Fruit fly (Drosophila melanogaster) whole organism, embryonic: ENCODE data around the gene Lamtor4.

Source experiments
- Atf3 ChIP-seq: fragments of 200-800 bp; sonication (Bioruptor generic); optimal IDR thresholded peaks from 3 replicates; lab custom pipeline; 2016; ENCODE audit warnings: missing biosample characterization, missing genetic modification characterization
- BEAF-32 ChIP-seq: fragments of 200-800 bp; sonication (Bioruptor generic); optimal IDR thresholded peaks from 3 replicates; lab custom pipeline; 2017; ENCODE audit warnings: missing biosample characterization, missing genetic modification characterization, mild to moderate bottlenecking, moderate library complexity, missing genetic modification reagents
- Bgb ChIP-seq: fragments of 200-800 bp; sonication (Bioruptor generic); IDR thresholded peaks from 2 replicates; pipeline ENCODE4 v1.3.6; 2022; ENCODE audit warnings: missing biosample characterization, missing genetic modification characterization; ENCODE audit not compliant: partially characterized antibody
- CG12659 ChIP-seq: fragments of 200-800 bp; sonication (Bioruptor generic); optimal IDR thresholded peaks from 3 replicates; lab custom pipeline; 2017; ENCODE audit warnings: mild to moderate bottlenecking, missing biosample characterization, missing genetic modification reagents, missing genetic modification characterization
- CG13894 ChIP-seq: fragments of 200-800 bp; sonication (Bioruptor generic); optimal IDR thresholded peaks from 3 replicates; lab custom pipeline; 2018; ENCODE audit warnings: missing biosample characterization, mild to moderate bottlenecking, missing genetic modification characterization, moderate library complexity
- CG14710 ChIP-seq: fragments of 200-800 bp; sonication (Bioruptor generic); optimal IDR thresholded peaks from 3 replicates; lab custom pipeline; 2019; ENCODE audit warnings: missing biosample characterization, mild to moderate bottlenecking, missing genetic modification characterization, moderate library complexity
- CG1529 ChIP-seq: fragments of 200-800 bp; sonication (Bioruptor generic); optimal IDR thresholded peaks from 3 replicates; lab custom pipeline; 2018; ENCODE audit warnings: missing biosample characterization, missing genetic modification characterization
- CG17385 ChIP-seq: fragments of 200-800 bp; sonication (Bioruptor generic); optimal IDR thresholded peaks from 3 replicates; lab custom pipeline; 2018; ENCODE audit warnings: missing biosample characterization, mild to moderate bottlenecking, missing genetic modification characterization
- CG2129 ChIP-seq: fragments of 200-800 bp; sonication (Bioruptor generic); IDR thresholded peaks from 2 replicates; pipeline ENCODE4 v1.3.6; 2022; ENCODE audit warnings: missing biosample characterization, missing genetic modification characterization; ENCODE audit not compliant: partially characterized antibody
- CG2678 ChIP-seq: fragments of 200-800 bp; sonication (Bioruptor generic); optimal IDR thresholded peaks from 3 replicates; lab custom pipeline; 2019; ENCODE audit warnings: missing biosample characterization, mild to moderate bottlenecking, missing genetic modification characterization, moderate library complexity
- CG31224 ChIP-seq: fragments of 200-800 bp; sonication (Bioruptor generic); IDR thresholded peaks from 2 replicates; pipeline ENCODE4 v1.3.6; 2022; ENCODE audit warnings: missing biosample characterization, missing genetic modification characterization
- CG42726 ChIP-seq: fragments of 200-800 bp; sonication (Bioruptor generic); IDR thresholded peaks from 2 replicates; pipeline ENCODE4 v1.3.6; 2022; ENCODE audit warnings: missing biosample characterization, missing genetic modification characterization; ENCODE audit not compliant: partially characterized antibody
- CG6689 ChIP-seq: fragments of 200-800 bp; sonication (Bioruptor generic); IDR thresholded peaks from 2 replicates; pipeline ENCODE4 v1.3.6; 2022; ENCODE audit warnings: missing biosample characterization, missing genetic modification characterization
- CG7963 ChIP-seq: fragments of 200-800 bp; sonication (Bioruptor generic); IDR thresholded peaks from 3 replicates; pipeline ENCODE4 v1.3.6; 2022; ENCODE audit warnings: missing biosample characterization, missing genetic modification characterization; ENCODE audit not compliant: partially characterized antibody
- CG8290 ChIP-seq, 3 experiments: fragments of 200-800 bp; sonication (Bioruptor generic); optimal IDR thresholded peaks; 2 replicates each; lab custom pipeline; 2016 to 2019; ENCODE audit warnings: missing biosample characterization in 3 of 3, missing genetic modification characterization in 3 of 3, mild to moderate bottlenecking in 2 of 3, moderate library complexity in 1 of 3
- CG9727 ChIP-seq: fragments of 200-800 bp; sonication (Bioruptor generic); optimal IDR thresholded peaks from 3 replicates; lab custom pipeline; 2017; ENCODE audit warnings: missing biosample characterization, mild to moderate bottlenecking, missing genetic modification characterization
- Dll ChIP-seq: fragments of 200-800 bp; sonication (Bioruptor generic); IDR thresholded peaks from 4 replicates; pipeline ENCODE4 v1.3.6; 2022; ENCODE audit warnings: missing biosample characterization, missing genetic modification characterization; ENCODE audit not compliant: partially characterized antibody
- Doc2 ChIP-seq: fragments of 200-800 bp; sonication (Bioruptor generic); IDR thresholded peaks from 2 replicates; pipeline ENCODE4 v1.3.6; 2022; ENCODE audit warnings: missing biosample characterization, missing genetic modification characterization
- Doc3 ChIP-seq: fragments of 200-800 bp; sonication (Bioruptor generic); IDR thresholded peaks from 3 replicates; pipeline ENCODE4 v1.3.6; 2022; ENCODE audit warnings: missing biosample characterization, missing genetic modification characterization; ENCODE audit not compliant: partially characterized antibody
- Dp ChIP-seq: fragments of 200-800 bp; sonication (Bioruptor generic); optimal IDR thresholded peaks from 2 replicates; lab custom pipeline; 2018; ENCODE audit warnings: missing biosample characterization, mild to moderate bottlenecking, missing genetic modification characterization, moderate library complexity
- Dref ChIP-seq: fragments of 200-800 bp; sonication (Bioruptor generic); IDR thresholded peaks from 2 replicates; pipeline ENCODE4 v1.3.6; 2022; ENCODE audit warnings: missing biosample characterization, missing genetic modification characterization
- E2f2 ChIP-seq: fragments of 200-800 bp; sonication (Bioruptor generic); IDR thresholded peaks from 2 replicates; pipeline ENCODE4 v1.3.6; 2022; ENCODE audit warnings: missing biosample characterization, missing genetic modification characterization
- Ets97D ChIP-seq: fragments of 200-800 bp; sonication (Bioruptor generic); optimal IDR thresholded peaks from 3 replicates; lab custom pipeline; 2016; ENCODE audit warnings: missing biosample characterization, missing genetic modification characterization
- H15 ChIP-seq: fragments of 200-800 bp; sonication (Bioruptor generic); IDR thresholded peaks from 3 replicates; pipeline ENCODE4 v1.3.6; 2022; ENCODE audit warnings: missing biosample characterization, missing genetic modification characterization
- Hey ChIP-seq: fragments of 200-800 bp; sonication (Bioruptor generic); optimal IDR thresholded peaks from 3 replicates; lab custom pipeline; 2018; ENCODE audit warnings: missing biosample characterization, mild to moderate bottlenecking, missing genetic modification characterization
- HmgZ ChIP-seq: fragments of 200-800 bp; sonication (Bioruptor generic); optimal IDR thresholded peaks from 2 replicates; lab custom pipeline; 2018; ENCODE audit warnings: missing biosample characterization, mild to moderate bottlenecking, missing genetic modification characterization
- MESR4 ChIP-seq: fragments of 200-800 bp; sonication (Bioruptor generic); optimal IDR thresholded peaks from 2 replicates; lab custom pipeline; 2018; ENCODE audit warnings: missing biosample characterization, mild to moderate bottlenecking, missing genetic modification characterization, moderate library complexity
- Med ChIP-seq: fragments of 200-800 bp; sonication (Bioruptor generic); peaks from one replicate; lab custom pipeline; 2016; ENCODE audit warnings: missing biosample characterization, missing genetic modification characterization, mild to moderate bottlenecking, inconsistent platforms, moderate library complexity
- Nf-YA ChIP-seq: fragments of 200-800 bp; sonication (Bioruptor generic); IDR thresholded peaks from 2 replicates; pipeline ENCODE4 v1.3.6; 2022; ENCODE audit warnings: missing biosample characterization, missing genetic modification characterization
- Opbp ChIP-seq: fragments of 200-800 bp; sonication (Bioruptor generic); IDR thresholded peaks from 3 replicates; pipeline ENCODE4 v1.3.6; 2022; ENCODE audit warnings: missing biosample characterization, missing genetic modification characterization; ENCODE audit not compliant: partially characterized antibody
- Six4 ChIP-seq: fragments of 200-800 bp; sonication (Bioruptor generic); optimal IDR thresholded peaks from 2 replicates; lab custom pipeline; 2016; ENCODE audit warnings: missing biosample characterization, missing genetic modification characterization
- Sry-δ ChIP-seq: fragments of 200-800 bp; sonication (Bioruptor generic); optimal IDR thresholded peaks from 2 replicates; lab custom pipeline; 2016; ENCODE audit warnings: missing biosample characterization, missing genetic modification characterization
- amos ChIP-seq: fragments of 200-800 bp; sonication (Bioruptor generic); IDR thresholded peaks from 2 replicates; pipeline ENCODE4 v1.3.6; 2022; ENCODE audit warnings: missing biosample characterization, missing genetic modification characterization; ENCODE audit not compliant: partially characterized antibody
- ato ChIP-seq: fragments of 200-800 bp; sonication (Bioruptor generic); IDR thresholded peaks from 2 replicates; pipeline ENCODE4 v1.3.6; 2022; ENCODE audit warnings: missing biosample characterization, missing genetic modification characterization; ENCODE audit not compliant: partially characterized antibody
- dpn ChIP-seq, 2 experiments: fragments of 200-800 bp; sonication (Bioruptor generic); optimal IDR thresholded peaks; 3 replicates each; lab custom pipeline; 2016; ENCODE audit warnings: missing biosample characterization in 2 of 2, missing genetic modification characterization in 2 of 2
- gro ChIP-seq: fragments of 200-800 bp; sonication (Bioruptor generic); optimal IDR thresholded peaks from 2 replicates; lab custom pipeline; 2016; ENCODE audit warnings: missing biosample characterization, missing genetic modification characterization
- hb ChIP-seq: fragments of 200-800 bp; sonication (Bioruptor generic); IDR thresholded peaks from 3 replicates; pipeline ENCODE4 v1.3.6; 2022; ENCODE audit warnings: missing biosample characterization, missing genetic modification characterization; ENCODE audit not compliant: partially characterized antibody
- inv ChIP-seq: fragments of 200-800 bp; sonication (Bioruptor generic); IDR thresholded peaks from 2 replicates; pipeline ENCODE4 v1.3.6; 2022; ENCODE audit warnings: missing biosample characterization, missing genetic modification characterization; ENCODE audit not compliant: partially characterized antibody
- lov ChIP-seq, 2 experiments: fragments of 200-800 bp in 1 of 2; fragments of >200 bp in 1 of 2; sonication (Bioruptor generic) in 1 of 2; IDR thresholded peaks in 1 of 2; optimal IDR thresholded peaks in 1 of 2; 2 replicates in 1 of 2; 3 replicates in 1 of 2; pipeline versions ENCODE4 v1.3.6 to Lab custom; 2017 to 2022; ENCODE audit warnings: missing biosample characterization in 1 of 2, missing genetic modification characterization in 1 of 2
- mld ChIP-seq: fragments of 200-800 bp; sonication (Bioruptor generic); IDR thresholded peaks from 3 replicates; pipeline ENCODE4 v1.3.6; 2022; ENCODE audit warnings: missing biosample characterization, missing genetic modification characterization; ENCODE audit not compliant: partially characterized antibody
- odd ChIP-seq: fragments of 200-800 bp; sonication (Bioruptor generic); optimal IDR thresholded peaks from 2 replicates; lab custom pipeline; 2017; ENCODE audit warnings: missing biosample characterization, mild to moderate bottlenecking, missing genetic modification characterization
- pfk ChIP-seq: fragments of 200-800 bp; sonication (Bioruptor generic); optimal IDR thresholded peaks from 2 replicates; lab custom pipeline; 2018; ENCODE audit warnings: missing biosample characterization, mild to moderate bottlenecking, missing genetic modification characterization, moderate library complexity
- tgo ChIP-seq: fragments of 200-800 bp; sonication (Bioruptor generic); IDR thresholded peaks from 3 replicates; pipeline ENCODE4 v1.3.6; 2022; ENCODE audit warnings: missing biosample characterization, missing genetic modification characterization
- unc-4 ChIP-seq: fragments of 200-800 bp; sonication (Bioruptor generic); IDR thresholded peaks from 2 replicates; pipeline ENCODE4 v1.3.6; 2022; ENCODE audit warnings: missing biosample characterization, missing genetic modification characterization; ENCODE audit not compliant: partially characterized antibody
- vnd ChIP-seq: fragments of 200-800 bp; sonication (Bioruptor generic); IDR thresholded peaks from 3 replicates; pipeline ENCODE4 v1.3.6; 2022; ENCODE audit warnings: missing biosample characterization, missing genetic modification characterization; ENCODE audit not compliant: partially characterized antibody
- zen ChIP-seq: fragments of 200-800 bp; sonication (Bioruptor generic); optimal IDR thresholded peaks from 3 replicates; lab custom pipeline; 2018; ENCODE audit warnings: missing biosample characterization, mild to moderate bottlenecking, missing genetic modification characterization, moderate library complexity
- zen2 ChIP-seq: fragments of 200-800 bp; sonication (Bioruptor generic); IDR thresholded peaks from 3 replicates; pipeline ENCODE4 v1.3.6; 2022; ENCODE audit warnings: missing biosample characterization, missing genetic modification characterization; ENCODE audit not compliant: partially characterized antibody

Lamtor4 gene

DNA sequence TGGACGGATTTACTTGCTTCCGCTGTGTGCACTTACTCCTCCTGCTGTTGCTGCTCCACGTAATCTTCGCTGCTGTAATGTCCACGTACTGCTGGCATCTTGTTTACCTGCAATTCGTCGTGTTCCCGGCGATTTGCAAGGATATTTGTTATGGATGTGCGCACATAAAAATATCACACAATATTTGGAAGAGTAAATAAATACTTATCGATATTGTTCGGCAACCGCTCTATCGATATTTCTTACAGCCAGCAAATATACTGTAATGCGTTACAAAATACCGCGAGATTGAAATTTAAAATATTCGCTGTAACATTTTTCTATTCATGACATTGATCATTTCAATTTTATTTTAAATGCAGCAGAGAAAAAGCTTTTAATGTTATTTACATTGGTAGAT is 41.1 kb downstream of the Lamtor4 start, which contains the start of gene CG10866 (continued):
- TF ChIP-seq unc-4 (GFP tag; lab: Robert Waterston, UW) (peak; percentile 84), CG42726 (GFP tag; lab: Robert Waterston, UW) (peak; percentile 52; the same call in 1 of the 2 replicates), Hey (tag; lab: Kevin White, UChicago) (no peak), mld (GFP tag; lab: Robert Waterston, UW) (0 out of 3 replicates have a peak, but pooled peaks have one; percentile 8), MESR4 (GFP tag; lab: Kevin White, UChicago) (peak; percentile 42), Ets97D (peak; percentile 30), Opbp (GFP tag; lab: Robert Waterston, UW) (peak; percentile 85; the same call in 2 of the 3 replicates), BEAF-32 (peak; percentile 83), CG7963 (GFP tag; lab: Robert Waterston, UW) (peak; percentile 52; the same call in 2 of the 3 replicates), gro (peak; percentile 14), dpn (GFP tag; optimal IDR thresholded peaks at IDR 0.05; lab: Kevin White, UChicago) (no peak), Doc3 (GFP tag; lab: Robert Waterston, UW) (peak; percentile 86), CG9727 (no peak), Med (GFP tag; lab: Kevin White, UChicago) (peak; percentile 31), odd (GFP tag; lab: Kevin White, UChicago) (no peak), CG12659 (GFP tag; lab: Kevin White, UChicago) (peak; percentile 6), ato (GFP tag; lab: Robert Waterston, UW) (peak; percentile 56), CG1529 (no peak), CG14710 (peak; percentile 36), CG2129 (GFP tag; lab: Robert Waterston, UW) (peak; percentile 64), tgo (GFP tag; lab: Robert Waterston, UW) (no peak), H15 (GFP tag; lab: Robert Waterston, UW) (no peak), CG13894 (tag; lab: Kevin White, UChicago) (no peak), CG2678 (no peak), inv (GFP tag; lab: Robert Waterston, UW) (peak; percentile 78), CG17385 (GFP tag; lab: Kevin White, UChicago) (no peak), Bgb (peak; percentile 85), E2f2 (GFP tag; lab: Robert Waterston, UW) (peak; percentile 79), Dll (GFP tag; lab: Robert Waterston, UW) (peak; percentile 87; the same call in 3 of the 4 replicates), vnd (peak; percentile 73), Dref (peak; percentile 79), CG8290 (GFP tag; optimal IDR thresholded peaks at IDR 0.05; lab: Kevin White, UChicago) (no peak), CG8290 (tag; optimal IDR thresholded peaks at IDR 0.05; lab: Kevin White, UChicago) (peak in 1 of 2 experiments; percentile 57), Atf3 (no peak), Nf-YA (GFP tag; lab: Robert Waterston, UW) (no peak), Doc2 (GFP tag; lab: Robert Waterston, UW) (no peak), amos (peak; percentile 87; the same call in 1 of the 2 replicates), HmgZ (tag; lab: Kevin White, UChicago) (peak; percentile 1), Six4 (no peak), CG6689 (GFP tag; lab: Robert Waterston, UW) (no peak), pfk (GFP tag; lab: Kevin White, UChicago) (no peak), Sry-δ (GFP tag; lab: Kevin White, UChicago) (peak; percentile 86), CG31224 (GFP tag; lab: Robert Waterston, UW) (no peak), zen2 (GFP tag; lab: Robert Waterston, UW) (peak; percentile 82), hb (GFP tag; lab: Robert Waterston, UW) (peak; percentile 67; the same call in 2 of the 3 replicates), Dp (GFP tag; lab: Kevin White, UChicago) (peak; percentile 77), lov (optimal IDR thresholded peaks at IDR 0.05; lab: Kevin White, UChicago) (no peak), lov (GFP tag; IDR thresholded peaks at IDR 0.05; lab: Robert Waterston, UW) (no peak), zen (tag; lab: Kevin White, UChicago) (no peak)
